Worm (Caenorhabditis elegans) whole organism, L1 larva: ENCODE measurements around the gene acdh-2.

Experiments used
- C04F5.9 ChIP-seq: sonication (generic microtip); optimal IDR thresholded peaks from 2 replicates; lab custom pipeline; 2016; ENCODE audit warnings: missing genetic modification characterization, missing compliant biosample characterization
- C16A3.4 ChIP-seq: fragments of 150-350 bp; optimal IDR thresholded peaks from 2 replicates; lab custom pipeline; 2014; ENCODE audit warnings: missing biosample characterization, missing genetic modification characterization
- C34B4.2 ChIP-seq: sonication (generic microtip); optimal IDR thresholded peaks from 2 replicates; lab custom pipeline; 2017; ENCODE audit warnings: mild to moderate bottlenecking, missing genetic modification characterization, missing compliant biosample characterization
- F16B12.6 ChIP-seq: fragments of 150-350 bp; optimal IDR thresholded peaks from 2 replicates; lab custom pipeline; 2014; ENCODE audit warnings: missing biosample characterization, missing genetic modification characterization
- Y116A8C.19 ChIP-seq: sonication (generic microtip); optimal IDR thresholded peaks from 2 replicates; lab custom pipeline; 2016; ENCODE audit warnings: missing compliant biosample characterization, missing genetic modification characterization, borderline replicate concordance
- aha-1 ChIP-seq: fragments of 150-350 bp; optimal IDR thresholded peaks from 2 replicates; lab custom pipeline; 2014; ENCODE audit warnings: missing biosample characterization, missing genetic modification characterization
- alr-1 ChIP-seq: fragments of 200-800 bp; sonication (Bioruptor generic); optimal IDR thresholded peaks from 2 replicates; lab custom pipeline; 2018; ENCODE audit warnings: borderline replicate concordance, mild to moderate bottlenecking, missing genetic modification characterization, missing compliant biosample characterization
- ama-1 ChIP-seq: fragments of 150-350 bp; optimal IDR thresholded peaks from 2 replicates; lab custom pipeline; 2014
- ceh-63 ChIP-seq: fragments of 200-800 bp; sonication (Bioruptor generic); optimal IDR thresholded peaks from 2 replicates; lab custom pipeline; 2018; ENCODE audit warnings: mild to moderate bottlenecking, missing genetic modification characterization, missing compliant biosample characterization
- ceh-8 ChIP-seq: fragments of 200-800 bp; sonication (Bioruptor generic); optimal IDR thresholded peaks from 2 replicates; lab custom pipeline; 2018; ENCODE audit warnings: mild to moderate bottlenecking, missing genetic modification characterization, moderate library complexity, missing compliant biosample characterization
- ceh-82 ChIP-seq, 3 experiments: fragments of 150-350 bp in 1 of 3; sonication (generic microtip) in 2 of 3; optimal IDR thresholded peaks; 2 replicates each; lab custom pipeline; 2014 to 2017; ENCODE audit warnings: missing biosample characterization in 3 of 3, missing genetic modification characterization in 3 of 3
- dpl-1 ChIP-seq, 3 experiments: fragments of 150-350 bp in 2 of 3; sonication (generic microtip) in 1 of 3; optimal IDR thresholded peaks; 2 replicates each; lab custom pipeline; 2014 to 2017; ENCODE audit warnings: missing biosample characterization in 3 of 3, missing genetic modification characterization in 3 of 3, missing genetic modification reagents in 3 of 3
- dsc-1 ChIP-seq: sonication (generic microtip); optimal IDR thresholded peaks from 2 replicates; lab custom pipeline; 2016; ENCODE audit warnings: mild to moderate bottlenecking, missing genetic modification characterization, missing compliant biosample characterization
- elt-2 ChIP-seq: sonication (generic microtip); optimal IDR thresholded peaks from 2 replicates; lab custom pipeline; 2016; ENCODE audit warnings: missing genetic modification characterization, mild to moderate bottlenecking, inconsistent platforms, missing compliant biosample characterization, missing genetic modification reagents
- ets-5 ChIP-seq: fragments of 200-800 bp; sonication (Bioruptor generic); IDR thresholded peaks from 2 replicates; pipeline ENCODE4 v1.3.6; 2022; ENCODE audit warnings: missing genetic modification characterization, missing compliant biosample characterization
- fkh-10 ChIP-seq: sonication (generic microtip); optimal IDR thresholded peaks from 2 replicates; lab custom pipeline; 2017; ENCODE audit warnings: missing biosample characterization, missing genetic modification reagents, missing genetic modification characterization
- fkh-4 ChIP-seq: sonication (generic microtip); optimal IDR thresholded peaks from 2 replicates; lab custom pipeline; 2016; ENCODE audit warnings: missing compliant biosample characterization, missing genetic modification characterization, borderline replicate concordance
- fkh-8 ChIP-seq: sonication (generic microtip); optimal IDR thresholded peaks from 2 replicates; lab custom pipeline; 2016; ENCODE audit warnings: mild to moderate bottlenecking, missing genetic modification characterization, missing compliant biosample characterization
- hlh-4 ChIP-seq: sonication (generic microtip); optimal IDR thresholded peaks from 2 replicates; lab custom pipeline; 2016; ENCODE audit warnings: mild to moderate bottlenecking, missing genetic modification characterization, missing compliant biosample characterization
- hpl-2 ChIP-seq: fragments of 150-350 bp; optimal IDR thresholded peaks from 2 replicates; lab custom pipeline; 2014; ENCODE audit warnings: missing biosample characterization, missing genetic modification reagents, missing genetic modification characterization
- isw-1 ChIP-seq: fragments of 200-800 bp; sonication (Bioruptor generic); IDR thresholded peaks from 2 replicates; pipeline ENCODE4 v1.3.6; 2022; ENCODE audit warnings: missing genetic modification characterization, missing compliant biosample characterization
- jun-1 ChIP-seq: fragments of 150-350 bp; optimal IDR thresholded peaks from 2 replicates; lab custom pipeline; 2014; ENCODE audit warnings: missing biosample characterization, missing genetic modification reagents, missing genetic modification characterization
- lin-14 ChIP-seq: fragments of 200-800 bp; sonication (Bioruptor generic); optimal IDR thresholded peaks from 2 replicates; lab custom pipeline; 2018; ENCODE audit warnings: mild to moderate bottlenecking, missing genetic modification characterization, moderate library complexity, missing compliant biosample characterization
- lin-15B ChIP-seq: fragments of 150-350 bp; sonication (generic microtip); optimal IDR thresholded peaks from 3 replicates; lab custom pipeline; 2014; ENCODE audit warnings: missing biosample characterization, missing genetic modification characterization
- lir-3 ChIP-seq: sonication (generic microtip); optimal IDR thresholded peaks from 2 replicates; lab custom pipeline; 2016; ENCODE audit warnings: mild to moderate bottlenecking, missing genetic modification characterization, moderate library complexity, missing compliant biosample characterization; ENCODE audit not compliant: poor library complexity
- mef-2 ChIP-seq: fragments of 150-350 bp; optimal IDR thresholded peaks from 2 replicates; lab custom pipeline; 2014; ENCODE audit warnings: missing biosample characterization, missing genetic modification characterization
- nhr-11 ChIP-seq: fragments of 150-350 bp; optimal IDR thresholded peaks from 2 replicates; lab custom pipeline; 2014; ENCODE audit warnings: missing biosample characterization, missing genetic modification characterization
- nhr-20 ChIP-seq: sonication (generic microtip); optimal IDR thresholded peaks from 2 replicates; lab custom pipeline; 2016; ENCODE audit warnings: mild to moderate bottlenecking, missing genetic modification characterization, missing compliant biosample characterization
- nhr-237 ChIP-seq: fragments of 150-350 bp; optimal IDR thresholded peaks from 2 replicates; lab custom pipeline; 2014; ENCODE audit warnings: missing biosample characterization, missing genetic modification characterization
- nhr-28 ChIP-seq: fragments of 150-350 bp; optimal IDR thresholded peaks from 2 replicates; lab custom pipeline; 2014; ENCODE audit warnings: missing biosample characterization, missing genetic modification characterization
- nhr-47 ChIP-seq: sonication (generic microtip); optimal IDR thresholded peaks from 2 replicates; lab custom pipeline; 2016; ENCODE audit warnings: mild to moderate bottlenecking, missing genetic modification characterization, moderate library complexity, missing compliant biosample characterization
- nhr-71 ChIP-seq: sonication (generic microtip); optimal IDR thresholded peaks from 2 replicates; lab custom pipeline; 2016; ENCODE audit warnings: mild to moderate bottlenecking, missing genetic modification characterization, moderate library complexity, missing compliant biosample characterization
- nhr-76 ChIP-seq: sonication (generic microtip); optimal IDR thresholded peaks from 2 replicates; lab custom pipeline; 2017; ENCODE audit warnings: missing biosample characterization, missing genetic modification characterization
- nhr-77 ChIP-seq: fragments of 150-350 bp; optimal IDR thresholded peaks from 2 replicates; lab custom pipeline; 2014; ENCODE audit warnings: missing biosample characterization, missing genetic modification characterization
- nhr-85 ChIP-seq: sonication (generic microtip); peaks from one replicate; lab custom pipeline; 2016; ENCODE audit warnings: missing genetic modification characterization, inconsistent platforms, missing compliant biosample characterization
- pax-3 ChIP-seq: fragments of 200-800 bp; sonication (Bioruptor generic); optimal IDR thresholded peaks from 2 replicates; lab custom pipeline; 2018; ENCODE audit warnings: mild to moderate bottlenecking, missing genetic modification characterization, moderate library complexity, missing compliant biosample characterization
- pqm-1 ChIP-seq: sonication (generic microtip); optimal IDR thresholded peaks from 3 replicates; lab custom pipeline; 2017; ENCODE audit warnings: missing biosample characterization, missing genetic modification characterization
- rnt-1 ChIP-seq: sonication (generic microtip); optimal IDR thresholded peaks from 2 replicates; lab custom pipeline; 2016; ENCODE audit warnings: mild to moderate bottlenecking, missing genetic modification characterization, moderate library complexity, missing compliant biosample characterization
- snpc-4 ChIP-seq: fragments of 150-350 bp; optimal IDR thresholded peaks from 2 replicates; lab custom pipeline; 2014; ENCODE audit warnings: missing biosample characterization, missing genetic modification characterization
- snu-23 ChIP-seq: sonication (generic microtip); optimal IDR thresholded peaks from 2 replicates; lab custom pipeline; 2016; ENCODE audit warnings: missing genetic modification characterization, missing compliant biosample characterization
- sox-4 ChIP-seq: sonication (generic microtip); optimal IDR thresholded peaks from 2 replicates; lab custom pipeline; 2016; ENCODE audit warnings: missing genetic modification characterization, missing compliant biosample characterization
- sptf-1 ChIP-seq: fragments of 150-350 bp; optimal IDR thresholded peaks from 2 replicates; lab custom pipeline; 2014; ENCODE audit warnings: missing biosample characterization, missing genetic modification characterization
- swsn-7 ChIP-seq: sonication (generic microtip); optimal IDR thresholded peaks from 2 replicates; lab custom pipeline; 2016; ENCODE audit warnings: missing genetic modification characterization, missing compliant biosample characterization
- tbx-2 ChIP-seq: sonication (generic microtip); optimal IDR thresholded peaks from 2 replicates; lab custom pipeline; 2016; ENCODE audit warnings: missing genetic modification characterization, missing compliant biosample characterization
- tlp-1 ChIP-seq: fragments of 150-350 bp; optimal IDR thresholded peaks from 2 replicates; lab custom pipeline; 2014; ENCODE audit warnings: missing biosample characterization, missing genetic modification characterization
- unc-130 ChIP-seq: fragments of 150-350 bp; optimal IDR thresholded peaks from 2 replicates; lab custom pipeline; 2017; ENCODE audit warnings: missing biosample characterization, missing genetic modification characterization, inconsistent platforms
- unc-30 ChIP-seq: sonication (generic microtip); optimal IDR thresholded peaks from 2 replicates; lab custom pipeline; 2017; ENCODE audit warnings: missing biosample characterization, missing genetic modification characterization
- unc-62 ChIP-seq: fragments of 150-350 bp; optimal IDR thresholded peaks from 2 replicates; lab custom pipeline; 2014; ENCODE audit warnings: missing biosample characterization, missing genetic modification reagents, missing genetic modification characterization
- vab-15 ChIP-seq: sonication (generic microtip); optimal IDR thresholded peaks from 2 replicates; lab custom pipeline; 2017; ENCODE audit warnings: missing genotype, mild to moderate bottlenecking, missing genetic modification characterization, missing compliant biosample characterization
- xbp-1 ChIP-seq: sonication (generic microtip); optimal IDR thresholded peaks from 2 replicates; lab custom pipeline; 2016; ENCODE audit warnings: missing genetic modification characterization, missing compliant biosample characterization
- zag-1 ChIP-seq: fragments of 150-350 bp; optimal IDR thresholded peaks from 2 replicates; lab custom pipeline; 2014; ENCODE audit warnings: missing biosample characterization, missing genetic modification characterization
- ztf-11 ChIP-seq, 2 experiments: sonication (generic microtip); optimal IDR thresholded peaks; 2 replicates each; lab custom pipeline; 2016 to 2017; ENCODE audit warnings: missing genetic modification characterization in 2 of 2, missing biosample characterization in 1 of 2, missing compliant biosample characterization in 1 of 2

The acdh-2 gene

DNA sequence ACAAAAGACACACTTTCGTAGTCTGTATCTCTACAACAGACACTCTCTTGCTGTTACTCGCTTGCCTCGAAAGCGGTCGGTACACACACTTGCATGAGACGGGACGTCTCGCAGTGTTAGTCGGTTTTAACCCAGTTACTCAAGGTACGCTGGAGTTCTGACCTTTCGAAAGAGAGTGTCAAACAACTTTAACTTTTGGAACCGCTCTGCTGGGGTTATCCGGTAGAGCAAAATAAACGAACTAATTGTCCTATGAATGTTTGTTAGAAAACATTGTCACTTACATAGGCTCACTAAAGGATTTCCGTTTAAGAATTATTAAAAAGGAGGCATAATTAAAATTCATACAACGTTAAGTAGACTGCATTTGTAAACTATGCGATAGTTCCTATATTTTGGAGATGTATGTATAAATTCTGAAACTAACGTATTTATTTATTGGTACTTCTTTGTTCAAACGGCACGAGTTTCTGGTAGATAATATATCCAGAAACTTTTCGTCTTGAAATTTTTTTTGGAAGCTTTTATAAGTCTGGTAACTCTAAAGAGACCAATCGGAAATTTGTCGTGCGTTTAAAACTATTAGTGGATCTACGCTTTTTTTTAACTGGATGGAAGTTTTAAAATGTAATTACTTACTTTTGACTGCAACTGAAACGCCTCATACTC is 3.7 kb downstream of the acdh-2 start:
- TF ChIP-seq snu-23 (GFP tag; lab: Kevin White, UChicago), result peak; percentile 100
- peak; percentile 96 to 97 (median 97) for TF ChIP-seq ceh-82 (tag; optimal IDR thresholded peaks at IDR 0.05; lab: Kevin White, UChicago)
- peak; percentile 99 for TF ChIP-seq dsc-1 (tag; lab: Kevin White, UChicago)
- TF ChIP-seq nhr-76, result peak; percentile 98
- peak; percentile 100 for TF ChIP-seq nhr-47 (tag; lab: Kevin White, UChicago)
- TF ChIP-seq aha-1 (tag; lab: Kevin White, UChicago), result peak; percentile 62
- peak; percentile 99 for TF ChIP-seq lin-14
- TF ChIP-seq pax-3 (tag; lab: Kevin White, UChicago), result peak; percentile 98
- TF ChIP-seq hlh-4 (tag; lab: Kevin White, UChicago), result peak; percentile 49
- TF ChIP-seq Y116A8C.19 (tag; lab: Kevin White, UChicago), result peak; percentile 69
- peak; percentile 93 for TF ChIP-seq mef-2 (tag; lab: Kevin White, UChicago)
- TF ChIP-seq ceh-63 (GFP tag; lab: Kevin White, UChicago), result peak; percentile 95
- peak; percentile 86 for TF ChIP-seq fkh-4
- TF ChIP-seq C16A3.4, result peak; percentile 99
- peak; percentile 98 for TF ChIP-seq fkh-8
- TF ChIP-seq ztf-11 (tag; optimal IDR thresholded peaks at IDR 0.05; lab: Kevin White, UChicago), result peak in 1 of 2 experiments; percentile 93
- peak; percentile 96 for TF ChIP-seq nhr-11 (tag; lab: Kevin White, UChicago)
- TF ChIP-seq zag-1, result peak; percentile 95
- peak; percentile 60 for TF ChIP-seq lin-15B (tag; lab: Kevin White, UChicago)
- peak; percentile 68 for TF ChIP-seq unc-30
- TF ChIP-seq F16B12.6, result peak; percentile 60
- TF ChIP-seq jun-1 (tag; lab: Kevin White, UChicago), result peak; percentile 99
- TF ChIP-seq tbx-2 (tag; lab: Kevin White, UChicago), result peak; percentile 100
- peak; percentile 100 for TF ChIP-seq nhr-20 (tag; lab: Kevin White, UChicago)
- TF ChIP-seq unc-130 (tag; lab: Kevin White, UChicago), result peak; percentile 98
- 0 out of 2 replicates have a peak, but pooled peaks have one; percentile 74 for TF ChIP-seq ets-5 (GFP tag; lab: Robert Waterston, UW)
- TF ChIP-seq nhr-237 (tag; lab: Kevin White, UChicago), result peak; percentile 91
- TF ChIP-seq isw-1, result peak; percentile 98
- peak; percentile 80 to 85 (median 83) for TF ChIP-seq dpl-1 (GFP tag; optimal IDR thresholded peaks at IDR 0.05; lab: Kevin White, UChicago)
- peak; percentile 100 for TF ChIP-seq swsn-7 (tag; lab: Kevin White, UChicago)
- TF ChIP-seq rnt-1 (tag; lab: Kevin White, UChicago), result peak; percentile 98
- peak; percentile 100 for TF ChIP-seq ama-1 (lab: Kevin White, UChicago)
- TF ChIP-seq elt-2 (tag; lab: Kevin White, UChicago), result peak; percentile 100
- TF ChIP-seq C34B4.2 (tag; lab: Kevin White, UChicago), result peak; percentile 67
- TF ChIP-seq snpc-4 (tag; lab: Kevin White, UChicago), result peak; percentile 100
- TF ChIP-seq nhr-71 (tag; lab: Kevin White, UChicago), result peak; percentile 100
- peak; percentile 98 for TF ChIP-seq ceh-8 (GFP tag; lab: Kevin White, UChicago)
- no peak for TF ChIP-seq alr-1 (tag; lab: Kevin White, UChicago)
- peak; percentile 99 for TF ChIP-seq fkh-10 (GFP tag; lab: Kevin White, UChicago)
- TF ChIP-seq xbp-1, result peak; percentile 98
- peak; percentile 95 for TF ChIP-seq C04F5.9 (tag; lab: Kevin White, UChicago)
- TF ChIP-seq vab-15 (tag; lab: Kevin White, UChicago), result peak; percentile 87
- TF ChIP-seq unc-62 (GFP tag; lab: Kevin White, UChicago), result peak; percentile 46
- TF ChIP-seq sptf-1 (tag; lab: Kevin White, UChicago), result no peak
- TF ChIP-seq hpl-2 (GFP tag; lab: Kevin White, UChicago), result peak; percentile 98
- peak; percentile 92 for TF ChIP-seq lir-3 (tag; lab: Kevin White, UChicago)
- TF ChIP-seq nhr-85, result peak; percentile 99
- peak; percentile 98 for TF ChIP-seq sox-4
- TF ChIP-seq pqm-1, result peak; percentile 91
- TF ChIP-seq nhr-77 (tag; lab: Kevin White, UChicago), result peak; percentile 99
- TF ChIP-seq tlp-1, result no peak
- TF ChIP-seq nhr-28 (tag; lab: Kevin White, UChicago), result peak; percentile 69
